Worm (Caenorhabditis elegans) whole organism, early embryonic: Measurements from ENCODE around the gene T10H4.4.

ENCODE experiments used
- B0310.2 ChIP-seq: sonication (generic microtip); optimal IDR thresholded peaks from 2 replicates; lab custom pipeline; 2016; ENCODE audit warnings: mild to moderate bottlenecking, missing genetic modification characterization, missing compliant biosample characterization
- ama-1 ChIP-seq: fragments of 150-350 bp; optimal IDR thresholded peaks from 2 replicates; lab custom pipeline; 2014
- ceh-13 ChIP-seq: fragments of 200-800 bp; sonication (Bioruptor generic); optimal IDR thresholded peaks from 2 replicates; lab custom pipeline; 2018; ENCODE audit warnings: mild to moderate bottlenecking, missing genetic modification characterization, missing compliant biosample characterization
- ceh-36 ChIP-seq: sonication (generic microtip); optimal IDR thresholded peaks from 2 replicates; lab custom pipeline; 2016; ENCODE audit warnings: missing genetic modification characterization, inconsistent platforms, missing compliant biosample characterization
- ets-7 ChIP-seq: sonication (generic microtip); optimal IDR thresholded peaks from 2 replicates; lab custom pipeline; 2016; ENCODE audit warnings: missing genotype, missing genetic modification characterization, missing compliant biosample characterization
- flt-1 ChIP-seq: fragments of 200-800 bp; sonication (Bioruptor generic); IDR thresholded peaks from 2 replicates; pipeline ENCODE4 v1.3.6; 2022; ENCODE audit warnings: missing genetic modification characterization, missing compliant biosample characterization
- hmbx-1 ChIP-seq: sonication (generic microtip); optimal IDR thresholded peaks from 2 replicates; lab custom pipeline; 2016; ENCODE audit warnings: mild to moderate bottlenecking, missing genetic modification characterization, missing compliant biosample characterization
- hmg-4 ChIP-seq: fragments of 200-800 bp; sonication (Bioruptor generic); optimal IDR thresholded peaks from 2 replicates; lab custom pipeline; 2018; ENCODE audit warnings: mild to moderate bottlenecking, missing genetic modification characterization, missing compliant biosample characterization
- pes-1 ChIP-seq: fragments of 200-800 bp; sonication (Bioruptor generic); IDR thresholded peaks from 2 replicates; pipeline ENCODE4 v1.3.6; 2022; ENCODE audit warnings: missing genetic modification reagents, missing genetic modification characterization, missing compliant biosample characterization
- scrt-1 ChIP-seq: fragments of 200-800 bp; sonication (Bioruptor generic); IDR thresholded peaks from 2 replicates; pipeline ENCODE4 v1.3.6; 2022; ENCODE audit warnings: missing genetic modification characterization, missing compliant biosample characterization
- tbx-37 ChIP-seq: fragments of 200-800 bp; sonication (Bioruptor generic); conservative IDR thresholded peaks from 2 replicates; pipeline ENCODE4 v1.3.6; 2022; ENCODE audit warnings: missing genetic modification reagents, missing genetic modification characterization, missing compliant biosample characterization
- tra-4 ChIP-seq: sonication (generic microtip); optimal IDR thresholded peaks from 2 replicates; lab custom pipeline; 2017; ENCODE audit warnings: missing genetic modification characterization, missing compliant biosample characterization

ce11 chrV:15241259-15241658 is 30.9 kb downstream of the T10H4.4 start, which contains the start of gene chil-12:
- TF ChIP-seq ama-1 (lab: Kevin White, UChicago) (no peak), ceh-36 (tag; lab: Kevin White, UChicago) (no peak), ceh-13 (no peak), ets-7 (tag; lab: Kevin White, UChicago) (no peak), flt-1 (GFP tag; lab: Robert Waterston, UW) (no peak), B0310.2 (no peak), hmbx-1 (tag; lab: Kevin White, UChicago) (no peak), pes-1 (GFP tag; lab: Robert Waterston, UW) (no peak), tra-4 (tag; lab: Kevin White, UChicago) (no peak), scrt-1 (GFP tag; lab: Robert Waterston, UW) (no peak), hmg-4 (GFP tag; lab: Kevin White, UChicago) (no peak), tbx-37 (no peak)
